Fruit fly (Drosophila melanogaster): ENCODE measurements around the gene ATPsynE.

Gene ATPsynE

DNA sequence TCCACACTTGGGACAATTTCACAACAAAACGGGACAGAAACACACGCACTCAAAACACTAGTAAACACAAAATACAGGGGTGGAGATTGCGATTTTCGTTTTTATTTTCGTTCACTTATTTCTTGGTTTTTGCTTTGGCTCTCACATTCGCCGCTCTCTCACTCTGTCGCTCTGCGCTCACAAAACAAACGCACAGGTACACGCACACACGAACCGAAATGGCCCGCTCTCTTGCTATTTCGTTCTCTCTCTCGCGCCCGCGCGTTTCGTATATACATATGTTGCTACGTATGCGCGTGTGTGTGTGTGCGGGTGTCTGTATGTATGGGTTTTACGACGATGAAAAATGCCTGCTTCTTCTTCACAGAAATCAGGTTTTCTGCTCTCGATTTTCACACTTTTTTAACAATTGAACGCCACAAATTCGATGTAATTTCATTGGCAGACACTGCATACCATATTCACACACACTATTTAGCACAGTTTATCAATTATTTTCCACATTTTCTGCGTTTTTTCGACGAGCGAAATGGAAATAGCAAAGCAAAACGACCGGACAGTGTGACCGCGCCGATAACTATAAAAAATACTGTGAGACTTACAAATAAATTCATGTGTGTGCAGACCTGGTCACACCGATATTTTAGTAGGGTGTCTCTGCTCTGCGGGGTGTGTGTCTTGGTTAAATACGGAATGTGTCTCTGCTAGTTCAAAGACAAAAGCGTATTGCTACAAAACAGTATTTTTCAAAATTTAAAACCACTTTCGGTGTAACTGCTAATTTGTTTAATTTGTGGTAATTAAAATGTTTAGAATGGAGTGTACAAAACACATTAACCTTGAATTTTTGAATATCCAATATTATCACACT, 40.2 kb upstream of the ATPsynE start, which contains the start of gene trx:
TSS of gene trx (minus strand) at position 584 of the 871 bp plus-strand sequence.
- peak; percentile 31 for TF ChIP-seq bab1 (GFP tag; optimal IDR thresholded peaks at IDR 0.05)
- TF ChIP-seq tj (GFP tag; optimal IDR thresholded peaks at IDR 0.05), result no peak
- no peak for TF ChIP-seq ovo (GFP tag; optimal IDR thresholded peaks at IDR 0.05)
- peak; percentile 20 for TF ChIP-seq Mnt (GFP tag; optimal IDR thresholded peaks at IDR 0.05)
- no peak for TF ChIP-seq Hr96 (GFP tag; optimal IDR thresholded peaks at IDR 0.05)
- no peak for TF ChIP-seq CG5204 (GFP tag; optimal IDR thresholded peaks at IDR 0.05)
- no peak for TF ChIP-seq CG7045 (GFP tag; optimal IDR thresholded peaks at IDR 0.05)
- no peak for TF ChIP-seq CG11617 (GFP tag; optimal IDR thresholded peaks at IDR 0.05)
- TF ChIP-seq CG1620 (GFP tag; optimal IDR thresholded peaks at IDR 0.05), result peak; percentile 23
- TF ChIP-seq cic (GFP tag; optimal IDR thresholded peaks at IDR 0.05), result peak; percentile 41
- no peak for TF ChIP-seq kay (GFP tag; ENCODE audit: borderline replicate concordance)
- TF ChIP-seq cnc (optimal IDR thresholded peaks at IDR 0.05), result no peak
- peak; percentile 31 for TF ChIP-seq CG12768 (GFP tag; optimal IDR thresholded peaks at IDR 0.05)
- TF ChIP-seq toe (GFP tag; optimal IDR thresholded peaks at IDR 0.05), result no peak
- TF ChIP-seq pad (GFP tag; optimal IDR thresholded peaks at IDR 0.05), result no peak
- TF ChIP-seq Clk (GFP tag; optimal IDR thresholded peaks at IDR 0.05), result no peak
- TF ChIP-seq CG7101 (tag; optimal IDR thresholded peaks at IDR 0.05), result no peak
- TF ChIP-seq CG14711 (tag; optimal IDR thresholded peaks at IDR 0.05), result peak; percentile 16
- TF ChIP-seq Crg-1 (GFP tag; optimal IDR thresholded peaks at IDR 0.05), result no peak
- no peak for TF ChIP-seq CG33017 (tag; optimal IDR thresholded peaks at IDR 0.05)

DNA sequence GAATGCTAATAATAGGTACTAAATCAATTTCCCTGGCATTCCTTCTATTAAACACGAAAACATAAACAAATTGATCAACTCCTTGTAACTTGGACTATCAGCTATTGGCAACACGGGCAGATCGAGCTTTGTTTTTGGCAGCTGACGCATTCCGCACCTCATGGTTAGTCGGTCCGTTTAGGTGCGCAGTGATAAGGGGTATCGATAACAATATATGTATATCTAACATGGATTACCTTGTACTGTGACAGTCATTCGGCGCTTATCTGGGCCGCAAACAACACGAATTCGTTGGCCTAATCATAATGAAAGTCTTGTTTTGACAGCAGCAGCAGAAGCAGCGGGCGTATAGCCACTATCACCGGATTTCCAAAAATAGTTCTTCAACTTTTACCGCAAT, 38.8 kb upstream of the ATPsynE start:
- TF ChIP-seq kay (GFP tag; ENCODE audit: borderline replicate concordance) (peak; percentile 46), CG7045 (GFP tag; optimal IDR thresholded peaks at IDR 0.05) (no peak), CG12768 (GFP tag; optimal IDR thresholded peaks at IDR 0.05) (no peak), bab1 (GFP tag; optimal IDR thresholded peaks at IDR 0.05) (no peak), CG11617 (GFP tag; optimal IDR thresholded peaks at IDR 0.05) (no peak), CG7101 (tag; optimal IDR thresholded peaks at IDR 0.05) (no peak)

DNA sequence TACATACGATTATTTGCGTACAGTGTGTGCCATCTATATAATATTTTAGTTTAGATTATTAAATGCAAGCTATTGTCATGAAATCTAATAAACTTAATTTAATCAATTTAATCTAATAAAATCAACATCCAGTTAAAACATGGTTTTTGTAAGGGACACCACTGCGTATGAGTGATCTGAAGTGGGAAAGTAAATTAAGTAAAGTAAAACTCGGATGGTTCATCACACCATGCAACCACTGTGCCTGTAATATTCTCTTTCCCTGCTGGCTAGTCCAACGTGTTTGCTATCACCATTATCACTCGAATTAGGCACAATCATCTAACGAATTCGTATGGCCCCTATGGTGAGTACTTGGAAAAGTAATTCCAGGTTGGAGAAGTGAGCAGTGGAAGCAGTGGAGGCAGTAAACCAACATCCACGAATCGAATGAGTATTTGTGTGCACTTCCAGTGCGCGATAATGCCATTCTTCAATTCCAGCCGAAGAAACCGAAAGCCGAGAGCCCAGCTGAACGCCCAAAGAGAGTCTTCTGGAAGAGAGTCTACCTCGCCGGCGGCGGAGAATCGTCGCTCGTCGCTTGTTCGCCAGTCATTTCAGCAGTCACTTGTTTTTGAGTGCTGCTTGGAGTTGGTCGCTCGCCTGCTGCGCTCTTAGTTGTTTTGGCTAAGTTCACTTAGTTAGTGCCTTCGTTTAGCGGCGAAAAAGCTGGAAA, 37.9 kb upstream of the ATPsynE start, which contains the start of gene red:
TSS of gene red (plus strand) at position 403 of the 715 bp plus-strand sequence.
- TF ChIP-seq kay (GFP tag; ENCODE audit: borderline replicate concordance), result peak; percentile 94
- TF ChIP-seq CG5204 (GFP tag; optimal IDR thresholded peaks at IDR 0.05), result peak; percentile 81
- TF ChIP-seq CG12768 (GFP tag; optimal IDR thresholded peaks at IDR 0.05), result peak; percentile 77
- TF ChIP-seq tj (GFP tag; optimal IDR thresholded peaks at IDR 0.05), result peak; percentile 31
- peak; percentile 43 for TF ChIP-seq Mnt (GFP tag; optimal IDR thresholded peaks at IDR 0.05)
- peak; percentile 37 for TF ChIP-seq ovo (GFP tag; optimal IDR thresholded peaks at IDR 0.05)
- peak; percentile 78 for TF ChIP-seq cic (GFP tag; optimal IDR thresholded peaks at IDR 0.05)
- TF ChIP-seq pad (GFP tag; optimal IDR thresholded peaks at IDR 0.05), result peak; percentile 96
- TF ChIP-seq cnc (optimal IDR thresholded peaks at IDR 0.05), result peak in 1 of 2 experiments; percentile 5
- peak; percentile 78 for TF ChIP-seq CG14711 (tag; optimal IDR thresholded peaks at IDR 0.05)
- no peak for TF ChIP-seq CG1620 (GFP tag; optimal IDR thresholded peaks at IDR 0.05)
- peak; percentile 86 for TF ChIP-seq CG33017 (tag; optimal IDR thresholded peaks at IDR 0.05)
- TF ChIP-seq CG7101 (tag; optimal IDR thresholded peaks at IDR 0.05), result peak; percentile 84
- TF ChIP-seq Crg-1 (GFP tag; optimal IDR thresholded peaks at IDR 0.05), result peak; percentile 16
- peak; percentile 78 for TF ChIP-seq Clk (GFP tag; optimal IDR thresholded peaks at IDR 0.05)
- peak; percentile 62 for TF ChIP-seq Hr96 (GFP tag; optimal IDR thresholded peaks at IDR 0.05)
- TF ChIP-seq toe (GFP tag; optimal IDR thresholded peaks at IDR 0.05), result peak; percentile 68
- TF ChIP-seq CG7045 (GFP tag; optimal IDR thresholded peaks at IDR 0.05), result peak; percentile 54
- TF ChIP-seq CG11617 (GFP tag; optimal IDR thresholded peaks at IDR 0.05), result peak; percentile 85
- peak; percentile 32 for TF ChIP-seq bab1 (GFP tag; optimal IDR thresholded peaks at IDR 0.05)

DNA sequence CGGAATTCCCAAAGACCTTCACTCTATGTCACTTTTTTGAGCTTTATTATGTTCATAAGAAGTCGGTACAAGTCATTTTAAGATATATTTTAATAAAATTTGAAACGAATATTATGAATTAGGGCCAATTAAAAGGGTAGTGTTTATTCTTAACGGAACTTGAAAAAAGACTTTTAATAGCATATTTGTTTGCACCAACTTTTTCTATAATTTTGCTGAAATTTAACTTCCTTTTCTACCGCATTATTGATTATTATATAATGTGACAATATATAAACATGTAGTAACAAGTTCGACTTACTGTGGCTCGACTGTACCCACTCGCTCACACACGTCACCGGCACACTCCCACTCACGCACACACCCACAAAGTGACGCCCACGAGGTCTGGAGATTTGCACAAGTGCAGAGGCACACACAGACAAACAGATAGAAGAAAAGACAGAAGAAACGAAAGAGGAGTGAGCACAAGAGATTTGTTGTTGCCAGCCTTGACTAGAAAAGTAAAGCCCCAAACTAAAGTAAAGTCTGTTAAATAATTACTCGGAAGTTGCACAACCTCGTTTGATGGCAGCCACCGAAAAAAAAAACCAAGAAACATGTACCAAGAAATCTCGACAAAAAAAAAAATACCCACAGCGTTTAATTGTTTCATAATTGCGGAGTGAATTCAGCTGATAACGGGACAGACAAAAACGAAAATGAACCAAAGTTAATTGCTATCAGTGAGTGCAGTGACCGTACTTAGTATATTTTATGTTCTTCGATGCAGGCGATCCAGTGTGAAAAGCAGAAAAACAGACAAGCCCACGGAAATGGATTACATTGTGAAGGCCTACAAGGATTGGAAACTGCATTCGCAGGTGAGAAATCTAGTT, 36.5 kb upstream of the ATPsynE start:
- TF ChIP-seq Crg-1 (GFP tag; optimal IDR thresholded peaks at IDR 0.05), result no peak
- TF ChIP-seq Clk (GFP tag; optimal IDR thresholded peaks at IDR 0.05), result no peak
- no peak for TF ChIP-seq CG12768 (GFP tag; optimal IDR thresholded peaks at IDR 0.05)
- peak; percentile 15 for TF ChIP-seq CG14711 (tag; optimal IDR thresholded peaks at IDR 0.05)
- no peak for TF ChIP-seq cnc (optimal IDR thresholded peaks at IDR 0.05)
- no peak for TF ChIP-seq toe (GFP tag; optimal IDR thresholded peaks at IDR 0.05)
- TF ChIP-seq ovo (GFP tag; optimal IDR thresholded peaks at IDR 0.05), result no peak
- peak; percentile 6 for TF ChIP-seq pad (GFP tag; optimal IDR thresholded peaks at IDR 0.05)
- TF ChIP-seq Hr96 (GFP tag; optimal IDR thresholded peaks at IDR 0.05), result no peak
- TF ChIP-seq CG7045 (GFP tag; optimal IDR thresholded peaks at IDR 0.05), result no peak
- no peak for TF ChIP-seq CG11617 (GFP tag; optimal IDR thresholded peaks at IDR 0.05)
- TF ChIP-seq Mnt (GFP tag; optimal IDR thresholded peaks at IDR 0.05), result peak; percentile 30
- no peak for TF ChIP-seq CG33017 (tag; optimal IDR thresholded peaks at IDR 0.05)
- TF ChIP-seq bab1 (GFP tag; optimal IDR thresholded peaks at IDR 0.05), result peak; percentile 53
- no peak for TF ChIP-seq tj (GFP tag; optimal IDR thresholded peaks at IDR 0.05)
- no peak for TF ChIP-seq CG1620 (GFP tag; optimal IDR thresholded peaks at IDR 0.05)
- no peak for TF ChIP-seq cic (GFP tag; optimal IDR thresholded peaks at IDR 0.05)
- no peak for TF ChIP-seq CG5204 (GFP tag; optimal IDR thresholded peaks at IDR 0.05)
- TF ChIP-seq kay (GFP tag; ENCODE audit: borderline replicate concordance), result peak; percentile 44
- TF ChIP-seq CG7101 (tag; optimal IDR thresholded peaks at IDR 0.05), result no peak

Measured in whole organism, adult.